Worm (Caenorhabditis elegans) whole organism, L3 larva: ENCODE data around the gene nrf-6.
A peak's percentile ranks its signal among the peaks of the same experiment; 100 is the strongest.

Source experiments
- R02D3.7 ChIP-seq: fragments of 150-350 bp; optimal IDR thresholded peaks from 2 replicates; lab custom pipeline; 2014; ENCODE audit warnings: missing biosample characterization, missing genetic modification characterization
- ZK546.5 ChIP-seq: sonication (generic microtip); optimal IDR thresholded peaks from 2 replicates; lab custom pipeline; 2017; ENCODE audit warnings: missing biosample characterization, missing genetic modification characterization
- aly-2 ChIP-seq: fragments of 150-350 bp; optimal IDR thresholded peaks from 2 replicates; lab custom pipeline; 2014; ENCODE audit warnings: missing biosample characterization, missing genetic modification characterization
- ama-1 ChIP-seq: fragments of 150-350 bp; optimal IDR thresholded peaks from 2 replicates; lab custom pipeline; 2018
- ceh-16 ChIP-seq: sonication (generic microtip); optimal IDR thresholded peaks from 2 replicates; lab custom pipeline; 2017; ENCODE audit warnings: missing biosample characterization, missing genetic modification characterization
- ceh-28 ChIP-seq: fragments of 150-350 bp; optimal IDR thresholded peaks from 2 replicates; lab custom pipeline; 2014; ENCODE audit warnings: missing biosample characterization, missing genetic modification reagents, missing genetic modification characterization
- ceh-82 ChIP-seq: fragments of 150-350 bp; optimal IDR thresholded peaks from 2 replicates; lab custom pipeline; 2014; ENCODE audit warnings: missing biosample characterization, missing genetic modification characterization
- ceh-9 ChIP-seq: sonication (generic microtip); optimal IDR thresholded peaks from 2 replicates; lab custom pipeline; 2018; ENCODE audit warnings: missing biosample characterization, missing genetic modification characterization
- daf-12 ChIP-seq: fragments of 150-350 bp; optimal IDR thresholded peaks from 2 replicates; lab custom pipeline; 2014; ENCODE audit warnings: missing biosample characterization, missing genetic modification reagents, missing genetic modification characterization
- egl-27 ChIP-seq: sonication (generic microtip); optimal IDR thresholded peaks from 4 replicates; lab custom pipeline; 2017; ENCODE audit warnings: missing biosample characterization, missing genetic modification reagents, missing genetic modification characterization
- egl-5 ChIP-seq: fragments of 150-350 bp; optimal IDR thresholded peaks from 2 replicates; lab custom pipeline; 2017; ENCODE audit warnings: missing biosample characterization, missing genetic modification reagents, missing genetic modification characterization, inconsistent platforms
- elt-1 ChIP-seq: fragments of 150-350 bp; optimal IDR thresholded peaks from 2 replicates; lab custom pipeline; 2014; ENCODE audit warnings: missing biosample characterization, missing genetic modification characterization
- elt-2 ChIP-seq: sonication (generic microtip); optimal IDR thresholded peaks from 2 replicates; lab custom pipeline; 2016; ENCODE audit warnings: missing genetic modification reagents, mild to moderate bottlenecking, missing genetic modification characterization, missing compliant biosample characterization
- elt-3 ChIP-seq, 3 experiments: fragments of 150-350 bp in 1 of 3; sonication (generic microtip) in 2 of 3; optimal IDR thresholded peaks; 2 replicates in 2 of 3; 4 replicates in 1 of 3; lab custom pipeline; 2014 to 2017; ENCODE audit warnings: missing biosample characterization in 3 of 3, missing genetic modification characterization in 3 of 3
- eor-1 ChIP-seq, 2 experiments: fragments of 150-350 bp; optimal IDR thresholded peaks; 2 replicates each; lab custom pipeline; 2014 to 2018; ENCODE audit warnings: missing biosample characterization in 2 of 2, missing genetic modification characterization in 2 of 2
- fkh-10 ChIP-seq: sonication (generic microtip); optimal IDR thresholded peaks from 2 replicates; lab custom pipeline; 2017; ENCODE audit warnings: missing biosample characterization, missing genetic modification reagents, missing genetic modification characterization
- fkh-2 ChIP-seq: fragments of 150-350 bp; optimal IDR thresholded peaks from 2 replicates; lab custom pipeline; 2014; ENCODE audit warnings: missing biosample characterization, missing genetic modification reagents, missing genetic modification characterization
- fos-1 ChIP-seq: fragments of 150-350 bp; optimal IDR thresholded peaks from 2 replicates; lab custom pipeline; 2014; ENCODE audit warnings: missing biosample characterization, missing genetic modification characterization
- hmg-11 ChIP-seq: sonication (generic microtip); optimal IDR thresholded peaks from 2 replicates; lab custom pipeline; 2016; ENCODE audit warnings: missing genetic modification characterization, missing compliant biosample characterization
- jun-1 ChIP-seq: fragments of 150-350 bp; optimal IDR thresholded peaks from 2 replicates; lab custom pipeline; 2014; ENCODE audit warnings: missing biosample characterization, missing genetic modification reagents, missing genetic modification characterization
- lin-15B ChIP-seq: fragments of 150-350 bp; optimal IDR thresholded peaks from 2 replicates; lab custom pipeline; 2014; ENCODE audit warnings: missing biosample characterization, missing genetic modification characterization
- lin-39 ChIP-seq: fragments of 150-350 bp; optimal IDR thresholded peaks from 2 replicates; lab custom pipeline; 2018; ENCODE audit warnings: missing biosample characterization, missing genetic modification reagents, missing genetic modification characterization
- lsy-12 ChIP-seq: sonication (generic microtip); optimal IDR thresholded peaks from 2 replicates; lab custom pipeline; 2016; ENCODE audit warnings: mild to moderate bottlenecking, missing genetic modification characterization, missing compliant biosample characterization
- mdl-1 ChIP-seq: fragments of 150-350 bp; optimal IDR thresholded peaks from 2 replicates; lab custom pipeline; 2014; ENCODE audit warnings: missing biosample characterization, missing genetic modification characterization
- mml-1 ChIP-seq: fragments of 150-350 bp; sonication (generic microtip); optimal IDR thresholded peaks from 3 replicates; lab custom pipeline; 2014; ENCODE audit warnings: missing biosample characterization, missing genetic modification characterization
- nfya-1 ChIP-seq: sonication (generic microtip); optimal IDR thresholded peaks from 2 replicates; lab custom pipeline; 2017; ENCODE audit warnings: missing genetic modification characterization, mild to moderate bottlenecking, missing compliant biosample characterization, antibody characterized with exemption, moderate library complexity; ENCODE audit not compliant: insufficient read depth
- nhr-11 ChIP-seq: fragments of 150-350 bp; optimal IDR thresholded peaks from 2 replicates; lab custom pipeline; 2014; ENCODE audit warnings: missing biosample characterization, missing genetic modification characterization
- nhr-12 ChIP-seq: fragments of 150-350 bp; optimal IDR thresholded peaks from 2 replicates; lab custom pipeline; 2014; ENCODE audit warnings: missing biosample characterization, missing genetic modification characterization
- nhr-23 ChIP-seq: fragments of 150-350 bp; optimal IDR thresholded peaks from 2 replicates; lab custom pipeline; 2014; ENCODE audit warnings: missing biosample characterization, missing genetic modification reagents, missing genetic modification characterization
- nhr-237 ChIP-seq: fragments of 150-350 bp; optimal IDR thresholded peaks from 2 replicates; lab custom pipeline; 2014; ENCODE audit warnings: missing biosample characterization, missing genetic modification characterization
- nhr-25 ChIP-seq: sonication (generic microtip); optimal IDR thresholded peaks from 2 replicates; lab custom pipeline; 2017; ENCODE audit warnings: missing biosample characterization, missing genetic modification characterization
- nhr-28 ChIP-seq: fragments of 150-350 bp; optimal IDR thresholded peaks from 2 replicates; lab custom pipeline; 2014; ENCODE audit warnings: missing biosample characterization, missing genetic modification characterization
- nhr-43 ChIP-seq: sonication (generic microtip); optimal IDR thresholded peaks from 2 replicates; lab custom pipeline; 2016; ENCODE audit warnings: mild to moderate bottlenecking, missing genetic modification characterization, missing compliant biosample characterization; ENCODE audit not compliant: poor library complexity, severe bottlenecking
- nhr-67 ChIP-seq: fragments of 150-350 bp; optimal IDR thresholded peaks from 2 replicates; lab custom pipeline; 2014; ENCODE audit warnings: missing biosample characterization, missing genetic modification characterization
- nhr-76 ChIP-seq: fragments of 150-350 bp; sonication (generic microtip); optimal IDR thresholded peaks from 5 replicates; lab custom pipeline; 2014; ENCODE audit warnings: missing biosample characterization, missing genetic modification characterization
- nhr-77 ChIP-seq: fragments of 150-350 bp; optimal IDR thresholded peaks from 2 replicates; lab custom pipeline; 2014; ENCODE audit warnings: missing biosample characterization, missing genetic modification characterization
- pha-4 ChIP-seq: fragments of 150-350 bp; optimal IDR thresholded peaks from 2 replicates; lab custom pipeline; 2014; ENCODE audit warnings: missing biosample characterization, missing genetic modification reagents, missing genetic modification characterization
- pqm-1 ChIP-seq: fragments of 150-350 bp; optimal IDR thresholded peaks from 2 replicates; lab custom pipeline; 2017; ENCODE audit warnings: missing biosample characterization, missing genetic modification characterization, inconsistent platforms
- sea-2 ChIP-seq: fragments of 150-350 bp; sonication (generic microtip); optimal IDR thresholded peaks from 4 replicates; lab custom pipeline; 2014; ENCODE audit warnings: missing biosample characterization, missing genetic modification reagents, missing genetic modification characterization
- skn-1 ChIP-seq: fragments of 150-350 bp; optimal IDR thresholded peaks from 2 replicates; lab custom pipeline; 2014; ENCODE audit warnings: missing biosample characterization, missing genetic modification characterization
- snpc-4 ChIP-seq: fragments of 150-350 bp; optimal IDR thresholded peaks from 2 replicates; lab custom pipeline; 2014; ENCODE audit warnings: missing biosample characterization, missing genetic modification characterization
- tbx-2 ChIP-seq: sonication (generic microtip); optimal IDR thresholded peaks from 2 replicates; lab custom pipeline; 2016; ENCODE audit warnings: mild to moderate bottlenecking, missing genetic modification characterization, missing compliant biosample characterization
- unc-39 ChIP-seq: sonication (generic microtip); optimal IDR thresholded peaks from 4 replicates; lab custom pipeline; 2017; ENCODE audit warnings: missing biosample characterization, missing genetic modification characterization
- unc-62 ChIP-seq: fragments of 150-350 bp; sonication (generic microtip); optimal IDR thresholded peaks from 4 replicates; lab custom pipeline; 2014; ENCODE audit warnings: missing biosample characterization, missing genetic modification reagents, missing genetic modification characterization
- zag-1 ChIP-seq: fragments of 150-350 bp; optimal IDR thresholded peaks from 2 replicates; lab custom pipeline; 2014; ENCODE audit warnings: missing biosample characterization, missing genetic modification characterization
- ztf-11 ChIP-seq: fragments of 150-350 bp; optimal IDR thresholded peaks from 2 replicates; lab custom pipeline; 2014; ENCODE audit warnings: missing biosample characterization, missing genetic modification characterization
- ztf-4 ChIP-seq: fragments of 150-350 bp; optimal IDR thresholded peaks from 2 replicates; lab custom pipeline; 2014; ENCODE audit warnings: missing biosample characterization, missing genetic modification characterization

The nrf-6 gene

DNA sequence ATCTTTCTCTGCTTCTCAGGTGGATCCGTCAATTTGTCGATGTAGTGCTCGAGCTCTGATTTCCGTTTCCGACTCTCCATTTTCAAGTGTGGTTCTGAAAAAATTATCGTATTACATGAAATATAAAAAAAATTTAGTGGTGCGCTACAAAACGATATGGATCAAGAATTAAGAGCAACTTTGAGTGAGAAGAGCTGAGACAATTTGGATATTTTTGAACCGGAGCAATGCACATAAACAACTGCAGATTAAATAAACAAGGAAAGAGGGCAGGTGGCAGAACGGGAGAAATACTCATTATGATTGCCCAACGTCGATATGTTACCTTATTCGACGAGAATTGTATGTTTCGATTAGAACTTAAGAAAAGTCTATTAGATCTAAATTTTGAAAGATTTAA is 4.8 kb downstream of the nrf-6 start, which contains the start of gene swsn-7:
Gene swsn-7, minus strand, starts transcription at position 101 of the 400 bp plus-strand sequence.
- no peak for TF ChIP-seq fkh-10 (GFP tag; lab: Kevin White, UChicago)
- TF ChIP-seq, all 47 proteins: peak for 0

DNA sequence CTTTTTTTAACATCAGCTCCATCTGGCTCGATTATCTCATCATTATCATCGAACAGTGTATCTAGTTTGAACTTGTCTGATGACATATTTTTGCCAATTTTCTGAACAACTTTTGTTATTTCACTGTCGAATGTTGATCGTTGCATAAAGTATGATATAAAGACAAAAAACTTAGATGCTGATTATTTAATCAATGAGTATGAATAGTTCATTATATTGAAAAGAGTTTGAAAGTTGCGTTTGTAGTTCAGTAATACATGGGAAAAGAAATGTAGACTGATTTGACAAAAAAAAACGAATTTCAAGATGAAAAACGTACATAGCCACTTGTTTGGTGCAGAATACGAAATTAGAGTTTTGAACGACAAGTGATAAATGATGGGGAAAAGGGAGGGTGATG is 10.0 kb downstream of the nrf-6 start, which contains the start of gene hda-2:
Gene hda-2, minus strand, starts transcription at position 101 of the 400 bp plus-strand sequence.
- no peak for TF ChIP-seq nhr-11 (tag; lab: Kevin White, UChicago)
- no peak for TF ChIP-seq nhr-77 (tag; lab: Kevin White, UChicago)
- TF ChIP-seq R02D3.7 = no peak
- TF ChIP-seq nhr-43 (tag; lab: Kevin White, UChicago) = no peak
- no peak for TF ChIP-seq ztf-11 (tag; lab: Kevin White, UChicago)
- TF ChIP-seq unc-62 = no peak
- no peak for TF ChIP-seq zag-1 (tag; lab: Kevin White, UChicago)
- TF ChIP-seq, all 47 proteins: peak for 0

DNA sequence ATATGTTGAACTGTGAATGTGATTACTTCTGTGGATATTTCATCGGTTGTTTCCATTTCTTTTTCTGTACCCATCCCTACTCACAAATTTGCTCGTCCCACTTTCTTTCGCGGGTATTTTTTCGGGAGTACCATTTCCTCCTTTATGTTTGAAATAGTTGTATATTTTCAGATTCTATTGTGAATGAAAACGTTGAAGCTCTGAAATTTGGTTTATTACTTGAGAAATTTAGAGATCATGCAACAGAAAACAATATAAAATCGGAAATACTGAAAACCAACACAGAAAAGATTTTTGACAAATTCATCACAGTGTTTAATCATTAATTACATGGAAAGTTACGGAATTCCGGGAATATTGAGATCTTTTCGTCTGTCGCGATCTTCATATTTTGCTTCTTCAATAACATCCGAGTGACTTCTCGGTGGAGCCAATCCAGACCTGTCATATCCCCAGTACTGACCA is 11.9 kb downstream of the nrf-6 start:
- TF ChIP-seq tbx-2 = no peak
- peak; percentile 6 for TF ChIP-seq nhr-23 (tag; lab: Kevin White, UChicago)
- TF ChIP-seq mml-1 = no peak
- TF ChIP-seq fkh-10 (GFP tag; lab: Kevin White, UChicago) = no peak
- TF ChIP-seq nhr-43 (tag; lab: Kevin White, UChicago) = peak; percentile 34
- no peak for TF ChIP-seq fkh-2 (tag; lab: Kevin White, UChicago)
- TF ChIP-seq nfya-1 (tag; lab: Kevin White, UChicago) = no peak
- no peak for TF ChIP-seq R02D3.7
- TF ChIP-seq ceh-82 = no peak
- no peak for TF ChIP-seq ZK546.5 (tag; lab: Kevin White, UChicago)
- no peak for TF ChIP-seq skn-1 (tag; lab: Kevin White, UChicago)
- TF ChIP-seq nhr-237 (tag; lab: Kevin White, UChicago) = no peak
- TF ChIP-seq unc-62 = no peak
- TF ChIP-seq egl-27 (tag; lab: Kevin White, UChicago) = no peak
- no peak for TF ChIP-seq daf-12 (tag; lab: Kevin White, UChicago)
- TF ChIP-seq elt-3 (tag; optimal IDR thresholded peaks at IDR 0.05; lab: Kevin White, UChicago) = no peak
- no peak for TF ChIP-seq sea-2
- TF ChIP-seq nhr-25 = peak; percentile 21
- TF ChIP-seq aly-2 (tag; lab: Kevin White, UChicago) = no peak
- TF ChIP-seq lin-39 (tag; lab: Kevin White, UChicago) = no peak
- no peak for TF ChIP-seq eor-1 (tag; optimal IDR thresholded peaks at IDR 0.05; lab: Kevin White, UChicago)
- no peak for TF ChIP-seq nhr-28 (tag; lab: Kevin White, UChicago)
- TF ChIP-seq zag-1 (tag; lab: Kevin White, UChicago) = no peak
- TF ChIP-seq ceh-28 = no peak
- no peak for TF ChIP-seq nhr-12
- no peak for TF ChIP-seq ceh-16 (tag; lab: Kevin White, UChicago)
- TF ChIP-seq nhr-67 (tag; lab: Kevin White, UChicago) = no peak
- peak; percentile 6 for TF ChIP-seq elt-2
- TF ChIP-seq unc-39 = no peak
- no peak for TF ChIP-seq ztf-11 (tag; lab: Kevin White, UChicago)
- TF ChIP-seq elt-1 = no peak
- no peak for TF ChIP-seq egl-5 (tag; lab: Kevin White, UChicago)
- no peak for TF ChIP-seq lin-15B (tag; lab: Kevin White, UChicago)
- TF ChIP-seq snpc-4 (tag; lab: Kevin White, UChicago) = no peak
- no peak for TF ChIP-seq lsy-12 (tag; lab: Kevin White, UChicago)
- TF ChIP-seq nhr-11 (tag; lab: Kevin White, UChicago) = no peak
- no peak for TF ChIP-seq fos-1 (tag; lab: Kevin White, UChicago)
- no peak for TF ChIP-seq nhr-76 (tag; lab: Kevin White, UChicago)
- TF ChIP-seq jun-1 (tag; lab: Kevin White, UChicago) = no peak
- TF ChIP-seq ama-1 (lab: Kevin White, UChicago) = peak; percentile 42
- TF ChIP-seq ceh-9 = no peak
- no peak for TF ChIP-seq hmg-11 (tag; lab: Kevin White, UChicago)
- no peak for TF ChIP-seq pha-4
- no peak for TF ChIP-seq mdl-1 (tag; lab: Kevin White, UChicago)
- no peak for TF ChIP-seq nhr-77 (tag; lab: Kevin White, UChicago)
- TF ChIP-seq pqm-1 = no peak
- TF ChIP-seq ztf-4 (tag; lab: Kevin White, UChicago) = peak; percentile 73
